Worm (Caenorhabditis elegans) whole organism, L1 larva: ENCODE results near the gene T06D8.10.

ENCODE experiments used
- aha-1 ChIP-seq: fragments of 150-350 bp; optimal IDR thresholded peaks from 2 replicates; lab custom pipeline; 2014; ENCODE audit warnings: missing biosample characterization, missing genetic modification characterization
- alr-1 ChIP-seq: fragments of 200-800 bp; sonication (Bioruptor generic); optimal IDR thresholded peaks from 2 replicates; lab custom pipeline; 2018; ENCODE audit warnings: borderline replicate concordance, mild to moderate bottlenecking, missing genetic modification characterization, missing compliant biosample characterization
- blmp-1 ChIP-seq: fragments of 150-350 bp; optimal IDR thresholded peaks from 2 replicates; lab custom pipeline; 2014; ENCODE audit warnings: missing biosample characterization, missing genetic modification characterization
- ceh-63 ChIP-seq: fragments of 200-800 bp; sonication (Bioruptor generic); optimal IDR thresholded peaks from 2 replicates; lab custom pipeline; 2018; ENCODE audit warnings: mild to moderate bottlenecking, missing genetic modification characterization, missing compliant biosample characterization
- ceh-8 ChIP-seq: fragments of 200-800 bp; sonication (Bioruptor generic); optimal IDR thresholded peaks from 2 replicates; lab custom pipeline; 2018; ENCODE audit warnings: mild to moderate bottlenecking, missing genetic modification characterization, moderate library complexity, missing compliant biosample characterization
- ceh-88 ChIP-seq: fragments of 200-800 bp; sonication (Bioruptor generic); IDR thresholded peaks from 2 replicates; pipeline ENCODE4 v1.3.6; 2022; ENCODE audit warnings: missing genetic modification characterization, missing compliant biosample characterization
- dsc-1 ChIP-seq: sonication (generic microtip); optimal IDR thresholded peaks from 2 replicates; lab custom pipeline; 2016; ENCODE audit warnings: mild to moderate bottlenecking, missing genetic modification characterization, missing compliant biosample characterization
- efl-1 ChIP-seq, 4 experiments: fragments of 150-350 bp; optimal IDR thresholded peaks in 3 of 4; peaks in 1 of 4; 1 replicate in 1 of 4; 2 replicates in 3 of 4; lab custom pipeline; 2014; ENCODE audit warnings: missing biosample characterization in 2 of 4, missing genetic modification characterization in 2 of 4, missing genetic modification reagents in 2 of 4
- efl-3 ChIP-seq: fragments of 200-800 bp; sonication (Bioruptor generic); optimal IDR thresholded peaks from 2 replicates; lab custom pipeline; 2018; ENCODE audit warnings: mild to moderate bottlenecking, missing genetic modification characterization, missing compliant biosample characterization
- egl-27 ChIP-seq, 2 experiments: fragments of 150-350 bp in 1 of 2; sonication (generic microtip); optimal IDR thresholded peaks; 3 replicates each; lab custom pipeline; 2017 to 2018; ENCODE audit warnings: missing biosample characterization in 2 of 2, missing genetic modification characterization in 2 of 2, missing genetic modification reagents in 2 of 2
- elt-2 ChIP-seq: sonication (generic microtip); optimal IDR thresholded peaks from 2 replicates; lab custom pipeline; 2016; ENCODE audit warnings: missing genetic modification characterization, mild to moderate bottlenecking, inconsistent platforms, missing compliant biosample characterization, missing genetic modification reagents
- fkh-4 ChIP-seq: sonication (generic microtip); optimal IDR thresholded peaks from 2 replicates; lab custom pipeline; 2016; ENCODE audit warnings: missing compliant biosample characterization, missing genetic modification characterization, borderline replicate concordance
- lin-13 ChIP-seq: fragments of 150-350 bp; optimal IDR thresholded peaks from 2 replicates; lab custom pipeline; 2014; ENCODE audit warnings: missing biosample characterization, missing genetic modification reagents, missing genetic modification characterization
- lin-14 ChIP-seq: fragments of 200-800 bp; sonication (Bioruptor generic); optimal IDR thresholded peaks from 2 replicates; lab custom pipeline; 2018; ENCODE audit warnings: mild to moderate bottlenecking, missing genetic modification characterization, moderate library complexity, missing compliant biosample characterization
- mef-2 ChIP-seq: fragments of 150-350 bp; optimal IDR thresholded peaks from 2 replicates; lab custom pipeline; 2014; ENCODE audit warnings: missing biosample characterization, missing genetic modification characterization
- nhr-11 ChIP-seq: fragments of 150-350 bp; optimal IDR thresholded peaks from 2 replicates; lab custom pipeline; 2014; ENCODE audit warnings: missing biosample characterization, missing genetic modification characterization
- nhr-19 ChIP-seq: fragments of 200-800 bp; sonication (Bioruptor generic); conservative IDR thresholded peaks from 2 replicates; pipeline ENCODE4 v1.3.6; 2022; ENCODE audit warnings: missing genetic modification characterization, missing compliant biosample characterization
- nhr-20 ChIP-seq: sonication (generic microtip); optimal IDR thresholded peaks from 2 replicates; lab custom pipeline; 2016; ENCODE audit warnings: mild to moderate bottlenecking, missing genetic modification characterization, missing compliant biosample characterization
- nhr-237 ChIP-seq: fragments of 150-350 bp; optimal IDR thresholded peaks from 2 replicates; lab custom pipeline; 2014; ENCODE audit warnings: missing biosample characterization, missing genetic modification characterization
- nhr-28 ChIP-seq: fragments of 150-350 bp; optimal IDR thresholded peaks from 2 replicates; lab custom pipeline; 2014; ENCODE audit warnings: missing biosample characterization, missing genetic modification characterization
- nhr-47 ChIP-seq: sonication (generic microtip); optimal IDR thresholded peaks from 2 replicates; lab custom pipeline; 2016; ENCODE audit warnings: mild to moderate bottlenecking, missing genetic modification characterization, moderate library complexity, missing compliant biosample characterization
- nhr-71 ChIP-seq: sonication (generic microtip); optimal IDR thresholded peaks from 2 replicates; lab custom pipeline; 2016; ENCODE audit warnings: mild to moderate bottlenecking, missing genetic modification characterization, moderate library complexity, missing compliant biosample characterization
- nhr-77 ChIP-seq: fragments of 150-350 bp; optimal IDR thresholded peaks from 2 replicates; lab custom pipeline; 2014; ENCODE audit warnings: missing biosample characterization, missing genetic modification characterization
- nhr-85 ChIP-seq: sonication (generic microtip); peaks from one replicate; lab custom pipeline; 2016; ENCODE audit warnings: missing genetic modification characterization, inconsistent platforms, missing compliant biosample characterization
- nhr-90 ChIP-seq: sonication (generic microtip); optimal IDR thresholded peaks from 2 replicates; lab custom pipeline; 2016; ENCODE audit warnings: mild to moderate bottlenecking, missing genetic modification characterization, missing compliant biosample characterization; ENCODE audit not compliant: poor library complexity
- pag-3 ChIP-seq: sonication (generic microtip); optimal IDR thresholded peaks from 2 replicates; lab custom pipeline; 2017; ENCODE audit warnings: missing genetic modification characterization, mild to moderate bottlenecking, missing compliant biosample characterization, antibody characterized with exemption, borderline replicate concordance; ENCODE audit not compliant: insufficient read depth
- pax-3 ChIP-seq: fragments of 200-800 bp; sonication (Bioruptor generic); optimal IDR thresholded peaks from 2 replicates; lab custom pipeline; 2018; ENCODE audit warnings: mild to moderate bottlenecking, missing genetic modification characterization, moderate library complexity, missing compliant biosample characterization
- pqm-1 ChIP-seq: sonication (generic microtip); optimal IDR thresholded peaks from 3 replicates; lab custom pipeline; 2017; ENCODE audit warnings: missing biosample characterization, missing genetic modification characterization
- snpc-4 ChIP-seq: fragments of 150-350 bp; optimal IDR thresholded peaks from 2 replicates; lab custom pipeline; 2014; ENCODE audit warnings: missing biosample characterization, missing genetic modification characterization
- sox-4 ChIP-seq: sonication (generic microtip); optimal IDR thresholded peaks from 2 replicates; lab custom pipeline; 2016; ENCODE audit warnings: missing genetic modification characterization, missing compliant biosample characterization
- swsn-7 ChIP-seq: sonication (generic microtip); optimal IDR thresholded peaks from 2 replicates; lab custom pipeline; 2016; ENCODE audit warnings: missing genetic modification characterization, missing compliant biosample characterization
- tbx-2 ChIP-seq: sonication (generic microtip); optimal IDR thresholded peaks from 2 replicates; lab custom pipeline; 2016; ENCODE audit warnings: missing genetic modification characterization, missing compliant biosample characterization
- tlp-1 ChIP-seq: fragments of 150-350 bp; optimal IDR thresholded peaks from 2 replicates; lab custom pipeline; 2014; ENCODE audit warnings: missing biosample characterization, missing genetic modification characterization
- unc-130 ChIP-seq: fragments of 150-350 bp; optimal IDR thresholded peaks from 2 replicates; lab custom pipeline; 2017; ENCODE audit warnings: missing biosample characterization, missing genetic modification characterization, inconsistent platforms
- unc-30 ChIP-seq: sonication (generic microtip); optimal IDR thresholded peaks from 2 replicates; lab custom pipeline; 2017; ENCODE audit warnings: missing biosample characterization, missing genetic modification characterization
- unc-98 ChIP-seq: fragments of 200-800 bp; sonication (Bioruptor generic); IDR thresholded peaks from 2 replicates; pipeline ENCODE4 v1.3.6; 2022; ENCODE audit warnings: missing genetic modification characterization, missing compliant biosample characterization
- zag-1 ChIP-seq: fragments of 150-350 bp; optimal IDR thresholded peaks from 2 replicates; lab custom pipeline; 2014; ENCODE audit warnings: missing biosample characterization, missing genetic modification characterization
- ztf-11 ChIP-seq, 2 experiments: sonication (generic microtip); optimal IDR thresholded peaks; 2 replicates each; lab custom pipeline; 2016 to 2017; ENCODE audit warnings: missing genetic modification characterization in 2 of 2, missing biosample characterization in 1 of 2, missing compliant biosample characterization in 1 of 2

Gene T06D8.10

DNA sequence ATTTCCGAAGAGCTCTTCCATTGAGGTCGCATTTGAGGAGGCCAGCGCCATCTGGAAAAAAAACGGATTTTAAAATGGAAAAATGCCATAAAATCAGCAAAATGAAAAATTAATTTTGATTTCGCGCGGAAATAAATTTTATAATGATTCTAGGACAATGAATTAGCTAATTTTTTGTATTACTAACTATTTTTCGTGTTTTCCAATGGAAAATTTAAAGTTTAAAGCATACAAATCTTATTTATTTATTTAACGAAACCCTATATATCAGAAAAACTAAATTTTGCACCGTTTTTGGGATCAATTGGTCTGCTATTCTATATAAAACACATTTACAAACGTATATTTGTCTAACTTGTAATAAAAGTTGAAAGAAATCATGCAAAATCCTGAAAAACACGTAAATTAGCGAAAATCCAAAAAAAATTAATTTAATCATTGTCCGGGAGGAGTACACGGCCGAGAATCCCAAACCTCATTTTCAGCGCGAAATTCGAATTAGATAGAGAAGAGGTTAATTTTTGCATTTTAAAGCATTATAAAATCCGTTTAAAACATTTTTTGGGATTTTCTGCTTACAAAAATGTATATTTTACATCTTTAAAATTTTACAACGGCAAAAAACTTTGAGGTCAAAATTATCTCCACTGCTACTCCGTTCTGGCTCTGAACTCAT lies 42.9 kb upstream of the T06D8.10 start, which contains the start of gene C47G2.3 (continued):
- TF ChIP-seq pax-3 (tag; lab: Kevin White, UChicago) (no peak), lin-14 (GFP tag; lab: Kevin White, UChicago) (peak; percentile 4), efl-1 (optimal IDR thresholded peaks at IDR 0.05; lab: Kevin White, UChicago) (peak; percentile 80 to 88), efl-1 (GFP tag; optimal IDR thresholded peaks at IDR 0.05 in 1 of 2; lab: Kevin White, UChicago) (peak; percentile 86 to 99), nhr-71 (peak; percentile 66), swsn-7 (tag; lab: Kevin White, UChicago) (peak; percentile 27), nhr-11 (tag; lab: Kevin White, UChicago) (no peak), lin-13 (GFP tag; lab: Kevin White, UChicago) (no peak), nhr-90 (tag; lab: Kevin White, UChicago) (peak; percentile 73), elt-2 (tag; lab: Kevin White, UChicago) (peak; percentile 26), aha-1 (tag; lab: Kevin White, UChicago) (no peak), nhr-47 (tag; lab: Kevin White, UChicago) (peak; percentile 60), egl-27 (tag; optimal IDR thresholded peaks at IDR 0.05; lab: Kevin White, UChicago) (no peak), pag-3 (tag; lab: Kevin White, UChicago) (no peak), nhr-19 (peak; percentile 52), ceh-8 (GFP tag; lab: Kevin White, UChicago) (no peak), efl-3 (GFP tag; lab: Kevin White, UChicago) (no peak), ztf-11 (tag; optimal IDR thresholded peaks at IDR 0.05; lab: Kevin White, UChicago) (peak in 1 of 2 experiments; percentile 64), tlp-1 (tag; lab: Kevin White, UChicago) (no peak), ceh-63 (GFP tag; lab: Kevin White, UChicago) (no peak), fkh-4 (tag; lab: Kevin White, UChicago) (peak; percentile 31), pqm-1 (tag; lab: Kevin White, UChicago) (no peak), sox-4 (tag; lab: Kevin White, UChicago) (peak; percentile 56), nhr-20 (tag; lab: Kevin White, UChicago) (peak; percentile 55), zag-1 (tag; lab: Kevin White, UChicago) (no peak), alr-1 (no peak), dsc-1 (peak; percentile 59), snpc-4 (no peak), nhr-28 (peak; percentile 7), mef-2 (tag; lab: Kevin White, UChicago) (no peak), unc-30 (tag; lab: Kevin White, UChicago) (no peak)
- TF ChIP-seq, all 84 proteins: peak for 31

DNA sequence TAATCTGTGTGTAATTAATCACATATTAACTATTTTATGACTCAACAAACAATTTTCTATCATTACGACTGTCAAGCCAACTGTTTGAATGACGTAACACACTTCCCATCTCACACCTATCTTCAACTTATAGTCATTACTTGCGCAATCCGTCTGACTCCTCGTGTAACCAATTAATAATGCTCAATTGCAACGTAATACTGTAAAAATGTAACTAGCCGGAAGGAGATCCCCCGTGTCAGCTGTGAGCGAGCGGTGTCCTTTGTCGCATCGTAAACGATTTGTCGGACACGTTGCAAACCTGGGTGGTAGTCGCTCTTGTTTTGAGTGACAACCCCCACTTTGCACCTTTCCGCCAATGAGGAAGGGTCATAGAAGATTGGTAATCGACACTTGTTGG lies 40.8 kb upstream of the T06D8.10 start:
- TF ChIP-seq nhr-77 (tag; lab: Kevin White, UChicago) (no peak), unc-98 (GFP tag; lab: Robert Waterston, UW) (no peak), ztf-11 (tag; optimal IDR thresholded peaks at IDR 0.05; lab: Kevin White, UChicago) (no peak), efl-1 (optimal IDR thresholded peaks at IDR 0.05; lab: Kevin White, UChicago) (no peak), efl-1 (GFP tag; optimal IDR thresholded peaks at IDR 0.05 in 1 of 2; lab: Kevin White, UChicago) (peak in 1 of 2 experiments; percentile 56), unc-130 (tag; lab: Kevin White, UChicago) (no peak), egl-27 (tag; optimal IDR thresholded peaks at IDR 0.05; lab: Kevin White, UChicago) (no peak)

DNA sequence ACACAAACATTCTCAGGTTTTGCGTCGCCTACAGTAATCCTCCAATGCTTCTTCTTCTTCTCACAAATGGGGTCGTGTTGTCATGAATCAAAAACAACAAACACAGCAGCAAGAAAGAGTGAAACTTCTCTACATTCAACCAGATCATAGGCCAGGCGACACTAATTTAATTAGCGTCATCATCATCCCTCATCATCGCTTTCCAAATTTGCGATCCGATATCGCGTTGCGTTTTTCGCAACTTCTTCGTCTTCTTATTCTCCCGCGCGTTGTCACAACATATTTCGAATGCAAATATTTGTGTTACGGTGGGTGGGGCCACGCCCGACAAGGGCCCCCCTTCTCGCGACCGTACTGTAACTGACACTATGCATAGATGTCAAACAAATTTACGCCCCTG lies 39.1 kb upstream of the T06D8.10 start:
- peak; percentile 59 for TF ChIP-seq unc-130 (tag; lab: Kevin White, UChicago)
- peak; percentile 42 for TF ChIP-seq lin-14 (GFP tag; lab: Kevin White, UChicago)
- peak; percentile 59 for TF ChIP-seq blmp-1 (tag; lab: Kevin White, UChicago)
- no peak for TF ChIP-seq ceh-88 (GFP tag; lab: Robert Waterston, UW)
- TF ChIP-seq nhr-85, result peak; percentile 59
- TF ChIP-seq nhr-237 (tag; lab: Kevin White, UChicago), result no peak
- peak; percentile 47 for TF ChIP-seq tbx-2 (tag; lab: Kevin White, UChicago)
- TF ChIP-seq, all 84 proteins: peak for 5
